Worm (Caenorhabditis elegans): ENCODE data around the gene F22B8.7.

- TF ChIP-seq him-1 (tag; optimal IDR thresholded peaks at IDR 0.05) = no peak
- TF ChIP-seq W03F9.2 (tag; optimal IDR thresholded peaks at IDR 0.05) = no peak
Measured at ce11 chrV:16068938-16069337, 25.4 kb upstream of the F22B8.7 start, which contains the start of gene cyp-35D1.
